Worm (Caenorhabditis elegans) whole organism, late embryonic: ENCODE results near the gene srx-54.

Experiments
- ama-1 ChIP-seq: fragments of 150-350 bp; optimal IDR thresholded peaks from 2 replicates; lab custom pipeline; 2014
- hlh-15 ChIP-seq: sonication (generic microtip); optimal IDR thresholded peaks from 2 replicates; lab custom pipeline; 2016; ENCODE audit warnings: missing genetic modification characterization, missing compliant biosample characterization
- pat-9 ChIP-seq: fragments of 200-800 bp; sonication (Bioruptor generic); optimal IDR thresholded peaks from 2 replicates; lab custom pipeline; 2018; ENCODE audit warnings: mild to moderate bottlenecking, missing genetic modification characterization, moderate library complexity, missing compliant biosample characterization
- pha-4 ChIP-seq: fragments of 150-350 bp; optimal IDR thresholded peaks from 2 replicates; lab custom pipeline; 2018; ENCODE audit warnings: missing biosample characterization, missing genetic modification reagents, missing genetic modification characterization

DNA sequence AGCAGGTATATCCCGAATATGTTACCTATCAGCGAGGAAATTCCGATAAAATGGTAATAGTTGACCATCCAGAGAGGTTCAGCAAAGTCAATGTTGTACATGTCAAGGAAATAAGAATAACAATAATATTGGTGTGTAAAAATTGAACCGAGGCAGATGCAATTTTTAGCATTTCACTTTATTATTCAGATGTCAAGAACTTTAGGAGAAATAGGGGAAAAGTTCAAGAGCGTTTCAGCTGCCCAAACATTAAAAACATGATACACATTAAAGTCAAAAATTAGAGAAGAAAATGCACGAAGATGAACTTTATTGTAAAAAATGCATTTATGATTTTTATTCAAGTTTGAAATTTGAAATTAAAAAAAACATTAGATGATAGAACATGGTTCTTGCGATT lies 33.3 kb downstream of the srx-54 start, which contains the start of gene sri-69:
- TF ChIP-seq pha-4: no peak
- TF ChIP-seq ama-1 (lab: Kevin White, UChicago): no peak
- TF ChIP-seq hlh-15 (tag; lab: Kevin White, UChicago): no peak
- no peak for TF ChIP-seq pat-9 (tag; lab: Kevin White, UChicago)
